Worm (Caenorhabditis elegans) whole organism, late embryonic: Measurements from ENCODE around the gene Y37E11AL.2.

Experiments
- C38D4.7 ChIP-seq: fragments of 200-800 bp; sonication (Bioruptor generic); optimal IDR thresholded peaks from 2 replicates; lab custom pipeline; 2018; ENCODE audit warnings: mild to moderate bottlenecking, missing genetic modification characterization, moderate library complexity, missing compliant biosample characterization
- F13H6.1 ChIP-seq: sonication (generic microtip); optimal IDR thresholded peaks from 2 replicates; lab custom pipeline; 2016; ENCODE audit warnings: missing genetic modification characterization, missing compliant biosample characterization
- K02D7.2 ChIP-seq: sonication (generic microtip); optimal IDR thresholded peaks from 2 replicates; lab custom pipeline; 2017; ENCODE audit warnings: mild to moderate bottlenecking, missing genetic modification characterization, missing compliant biosample characterization
- K09A11.1 ChIP-seq: sonication (generic microtip); optimal IDR thresholded peaks from 2 replicates; lab custom pipeline; 2017; ENCODE audit warnings: antibody characterized with exemption, mild to moderate bottlenecking, missing genetic modification characterization, missing compliant biosample characterization; ENCODE audit not compliant: insufficient read depth
- T23F11.4 ChIP-seq: fragments of 200-800 bp; sonication (Bioruptor generic); optimal IDR thresholded peaks from 2 replicates; lab custom pipeline; 2018; ENCODE audit warnings: mild to moderate bottlenecking, missing genetic modification characterization, missing compliant biosample characterization
- ahr-1 ChIP-seq: sonication (generic microtip); optimal IDR thresholded peaks from 2 replicates; lab custom pipeline; 2016; ENCODE audit warnings: missing genetic modification characterization, missing compliant biosample characterization
- ama-1 ChIP-seq: fragments of 150-350 bp; optimal IDR thresholded peaks from 2 replicates; lab custom pipeline; 2014
- ceh-18 ChIP-seq: sonication (generic microtip); optimal IDR thresholded peaks from 2 replicates; lab custom pipeline; 2016; ENCODE audit warnings: missing genetic modification characterization, missing compliant biosample characterization
- ceh-19 ChIP-seq: fragments of 200-800 bp; sonication (Bioruptor generic); optimal IDR thresholded peaks from 2 replicates; lab custom pipeline; 2018; ENCODE audit warnings: mild to moderate bottlenecking, missing genetic modification characterization, missing compliant biosample characterization
- ceh-2 ChIP-seq: sonication (generic microtip); optimal IDR thresholded peaks from 2 replicates; lab custom pipeline; 2016; ENCODE audit warnings: missing genotype, missing genetic modification characterization, missing compliant biosample characterization
- ceh-24 ChIP-seq: sonication (generic microtip); optimal IDR thresholded peaks from 2 replicates; lab custom pipeline; 2016; ENCODE audit warnings: mild to moderate bottlenecking, missing genetic modification characterization, missing compliant biosample characterization
- ceh-30 ChIP-seq: fragments of 150-350 bp; optimal IDR thresholded peaks from 2 replicates; lab custom pipeline; 2014; ENCODE audit warnings: missing biosample characterization, missing genetic modification characterization
- ceh-31 ChIP-seq: sonication (generic microtip); optimal IDR thresholded peaks from 2 replicates; lab custom pipeline; 2016; ENCODE audit warnings: missing genetic modification characterization, missing compliant biosample characterization
- ceh-34 ChIP-seq: sonication (generic microtip); optimal IDR thresholded peaks from 2 replicates; lab custom pipeline; 2016; ENCODE audit warnings: mild to moderate bottlenecking, missing genetic modification characterization, missing compliant biosample characterization
- ceh-45 ChIP-seq: fragments of 200-800 bp; sonication (Bioruptor generic); IDR thresholded peaks from 2 replicates; pipeline ENCODE4 v1.3.6; 2022; ENCODE audit warnings: missing genetic modification reagents, missing genetic modification characterization, missing compliant biosample characterization
- ceh-48 ChIP-seq: sonication (generic microtip); optimal IDR thresholded peaks from 2 replicates; lab custom pipeline; 2016; ENCODE audit warnings: missing genetic modification characterization, inconsistent platforms, missing compliant biosample characterization
- ceh-9 ChIP-seq: sonication (generic microtip); optimal IDR thresholded peaks from 2 replicates; lab custom pipeline; 2016; ENCODE audit warnings: mild to moderate bottlenecking, missing genetic modification characterization, inconsistent platforms, missing compliant biosample characterization
- dmd-4 ChIP-seq: sonication (generic microtip); optimal IDR thresholded peaks from 2 replicates; lab custom pipeline; 2016; ENCODE audit warnings: borderline replicate concordance, missing genetic modification characterization, missing compliant biosample characterization
- eyg-1 ChIP-seq: sonication (generic microtip); optimal IDR thresholded peaks from 2 replicates; lab custom pipeline; 2016; ENCODE audit warnings: missing genotype, missing genetic modification characterization, missing compliant biosample characterization
- fkh-10 ChIP-seq: fragments of 150-350 bp; optimal IDR thresholded peaks from 2 replicates; lab custom pipeline; 2014; ENCODE audit warnings: missing biosample characterization, missing genetic modification reagents, missing genetic modification characterization
- hlh-30 ChIP-seq: sonication (generic microtip); optimal IDR thresholded peaks from 2 replicates; lab custom pipeline; 2017; ENCODE audit warnings: antibody characterized with exemption, missing genetic modification characterization, missing compliant biosample characterization; ENCODE audit not compliant: insufficient read depth
- hlh-8 ChIP-seq: sonication (generic microtip); optimal IDR thresholded peaks from 2 replicates; lab custom pipeline; 2016; ENCODE audit warnings: missing genotype, missing genetic modification characterization, missing compliant biosample characterization
- lin-11 ChIP-seq: fragments of 200-800 bp; sonication (Bioruptor generic); optimal IDR thresholded peaks from 2 replicates; lab custom pipeline; 2018; ENCODE audit warnings: mild to moderate bottlenecking, missing genetic modification characterization, missing compliant biosample characterization
- madf-2 ChIP-seq: sonication (generic microtip); optimal IDR thresholded peaks from 2 replicates; lab custom pipeline; 2017; ENCODE audit warnings: missing genetic modification characterization, missing compliant biosample characterization
- mec-3 ChIP-seq: sonication (generic microtip); optimal IDR thresholded peaks from 2 replicates; lab custom pipeline; 2016; ENCODE audit warnings: borderline replicate concordance, missing genetic modification characterization, missing compliant biosample characterization
- nfya-1 ChIP-seq: sonication (generic microtip); optimal IDR thresholded peaks from 2 replicates; lab custom pipeline; 2017; ENCODE audit warnings: missing genetic modification characterization, mild to moderate bottlenecking, missing compliant biosample characterization, antibody characterized with exemption, moderate library complexity
- odd-2 ChIP-seq: sonication (generic microtip); optimal IDR thresholded peaks from 2 replicates; lab custom pipeline; 2017; ENCODE audit warnings: antibody characterized with exemption, mild to moderate bottlenecking, missing genetic modification characterization, missing compliant biosample characterization
- pag-3 ChIP-seq: sonication (generic microtip); optimal IDR thresholded peaks from 2 replicates; lab custom pipeline; 2016; ENCODE audit warnings: missing compliant biosample characterization, missing genetic modification characterization, borderline replicate concordance
- pat-9 ChIP-seq: fragments of 200-800 bp; sonication (Bioruptor generic); optimal IDR thresholded peaks from 2 replicates; lab custom pipeline; 2018; ENCODE audit warnings: mild to moderate bottlenecking, missing genetic modification characterization, moderate library complexity, missing compliant biosample characterization
- pax-1 ChIP-seq: fragments of 150-350 bp; optimal IDR thresholded peaks from 2 replicates; lab custom pipeline; 2014; ENCODE audit warnings: missing biosample characterization, missing genetic modification characterization
- pha-4 ChIP-seq: fragments of 150-350 bp; optimal IDR thresholded peaks from 2 replicates; lab custom pipeline; 2018; ENCODE audit warnings: missing biosample characterization, missing genetic modification reagents, missing genetic modification characterization
- pros-1 ChIP-seq: fragments of 150-350 bp; optimal IDR thresholded peaks from 2 replicates; lab custom pipeline; 2014; ENCODE audit warnings: missing biosample characterization, missing genetic modification reagents, missing genetic modification characterization
- ref-2 ChIP-seq: sonication (generic microtip); optimal IDR thresholded peaks from 2 replicates; lab custom pipeline; 2016; ENCODE audit warnings: missing genetic modification characterization, missing compliant biosample characterization
- rnt-1 ChIP-seq: sonication (generic microtip); optimal IDR thresholded peaks from 2 replicates; lab custom pipeline; 2016; ENCODE audit warnings: missing genetic modification characterization, missing compliant biosample characterization
- sdc-2 ChIP-seq: sonication (generic microtip); optimal IDR thresholded peaks from 2 replicates; lab custom pipeline; 2016; ENCODE audit warnings: missing genotype, missing genetic modification characterization, missing compliant biosample characterization
- sox-2 ChIP-seq: fragments of 200-800 bp; sonication (Bioruptor generic); IDR thresholded peaks from 2 replicates; pipeline ENCODE4 v1.3.6; 2022; ENCODE audit warnings: missing genetic modification reagents, missing genetic modification characterization, missing compliant biosample characterization
- sox-4 ChIP-seq: sonication (generic microtip); optimal IDR thresholded peaks from 2 replicates; lab custom pipeline; 2017; ENCODE audit warnings: mild to moderate bottlenecking, missing genetic modification characterization, inconsistent platforms, missing compliant biosample characterization
- ttx-3 ChIP-seq: sonication (generic microtip); optimal IDR thresholded peaks from 2 replicates; lab custom pipeline; 2016; ENCODE audit warnings: missing genetic modification reagents, missing genetic modification characterization, missing compliant biosample characterization
- unc-3 ChIP-seq, 2 experiments: fragments of 200-800 bp in 1 of 2; sonication (Bioruptor generic) in 1 of 2; sonication (generic microtip) in 1 of 2; conservative IDR thresholded peaks in 1 of 2; optimal IDR thresholded peaks in 1 of 2; 2 replicates each; pipeline versions ENCODE4 v1.3.6 to Lab custom; 2016 to 2022; ENCODE audit warnings: missing compliant biosample characterization in 2 of 2, missing genetic modification characterization in 2 of 2, missing genetic modification reagents in 1 of 2
- unc-55 ChIP-seq: sonication (generic microtip); optimal IDR thresholded peaks from 2 replicates; lab custom pipeline; 2017; ENCODE audit warnings: missing biosample characterization, missing genetic modification reagents, missing genetic modification characterization
- zip-5 ChIP-seq: sonication (generic microtip); optimal IDR thresholded peaks from 2 replicates; lab custom pipeline; 2016; ENCODE audit warnings: missing genetic modification characterization, missing compliant biosample characterization
- ztf-16 ChIP-seq: sonication (generic microtip); optimal IDR thresholded peaks from 2 replicates; lab custom pipeline; 2017; ENCODE audit warnings: missing genetic modification characterization, missing compliant biosample characterization

The Y37E11AL.2 gene

ce11 chrIV:3738655-3739403, 40.5 kb downstream of the Y37E11AL.2 start, which contains the start of gene nape-2:
nape-2 (minus strand) TSS chrIV:3738925.
- TF ChIP-seq ttx-3 (tag; lab: Kevin White, UChicago): no peak
- no peak for TF ChIP-seq pha-4 (tag; lab: Kevin White, UChicago)
- TF ChIP-seq fkh-10 (GFP tag; lab: Kevin White, UChicago): no peak
- TF ChIP-seq dmd-4 (tag; lab: Kevin White, UChicago): no peak
- TF ChIP-seq F13H6.1 (tag; lab: Kevin White, UChicago): no peak
- no peak for TF ChIP-seq unc-3 (GFP tag; conservative IDR thresholded peaks at IDR 0.05; lab: Robert Waterston, UW)
- TF ChIP-seq unc-3 (tag; optimal IDR thresholded peaks at IDR 0.05; lab: Kevin White, UChicago): no peak
- no peak for TF ChIP-seq ceh-2
- TF ChIP-seq zip-5: no peak
- TF ChIP-seq ceh-48 (tag; lab: Kevin White, UChicago): peak; percentile 34
- no peak for TF ChIP-seq odd-2 (tag; lab: Kevin White, UChicago)
- TF ChIP-seq ceh-31 (tag; lab: Kevin White, UChicago): peak; percentile 3
- TF ChIP-seq hlh-8 (tag; lab: Kevin White, UChicago): no peak
- TF ChIP-seq pros-1: no peak
- no peak for TF ChIP-seq ceh-45

ce11 chrIV:3740830-3741477, 42.7 kb downstream of the Y37E11AL.2 start, which contains the start of gene nape-1:
nape-1 (minus strand) TSS chrIV:3740880.
- peak; percentile 40 for TF ChIP-seq ceh-18 (tag; lab: Kevin White, UChicago)
- TF ChIP-seq C38D4.7 (GFP tag; lab: Kevin White, UChicago): no peak

- no peak for TF ChIP-seq ceh-31 (tag; lab: Kevin White, UChicago)
- no peak for TF ChIP-seq pat-9 (tag; lab: Kevin White, UChicago)
- no peak for TF ChIP-seq zip-5
- no peak for TF ChIP-seq pros-1
- no peak for TF ChIP-seq K09A11.1 (tag; lab: Kevin White, UChicago)
- no peak for TF ChIP-seq ama-1
- no peak for TF ChIP-seq T23F11.4 (GFP tag; lab: Kevin White, UChicago)
- TF ChIP-seq ceh-9: no peak
- no peak for TF ChIP-seq hlh-30 (tag; lab: Kevin White, UChicago)
- no peak for TF ChIP-seq sox-2 (GFP tag; lab: Robert Waterston, UW)
- TF ChIP-seq sox-4 (tag; lab: Kevin White, UChicago): no peak
Measured at ce11 chrIV:3741874-3742273, 43.6 kb downstream of the Y37E11AL.2 start.

ce11 chrIV:3742426-3742839, 44.1 kb downstream of the Y37E11AL.2 start:
- TF ChIP-seq pag-3 (tag; lab: Kevin White, UChicago) (no peak), pax-1 (tag; lab: Kevin White, UChicago) (peak; percentile 39), K02D7.2 (tag; lab: Kevin White, UChicago) (no peak), ceh-34 (peak; percentile 48), F13H6.1 (tag; lab: Kevin White, UChicago) (no peak), C38D4.7 (GFP tag; lab: Kevin White, UChicago) (no peak), ceh-30 (tag; lab: Kevin White, UChicago) (no peak), pat-9 (tag; lab: Kevin White, UChicago) (no peak), ceh-24 (no peak), pha-4 (tag; lab: Kevin White, UChicago) (no peak), madf-2 (tag; lab: Kevin White, UChicago) (no peak), fkh-10 (GFP tag; lab: Kevin White, UChicago) (no peak), lin-11 (tag; lab: Kevin White, UChicago) (no peak), ahr-1 (tag; lab: Kevin White, UChicago) (no peak), K09A11.1 (tag; lab: Kevin White, UChicago) (peak; percentile 52), ztf-16 (no peak), eyg-1 (tag; lab: Kevin White, UChicago) (no peak), nfya-1 (tag; lab: Kevin White, UChicago) (peak; percentile 94), ref-2 (peak; percentile 26), ama-1 (no peak), rnt-1 (tag; lab: Kevin White, UChicago) (peak; percentile 14), ceh-48 (tag; lab: Kevin White, UChicago) (peak; percentile 87), ceh-19 (GFP tag; lab: Kevin White, UChicago) (peak; percentile 32), pros-1 (no peak), ceh-45 (no peak), unc-55 (GFP tag; lab: Kevin White, UChicago) (peak; percentile 95), mec-3 (tag; lab: Kevin White, UChicago) (no peak), ceh-18 (tag; lab: Kevin White, UChicago) (peak; percentile 78), sdc-2 (tag; lab: Kevin White, UChicago) (peak; percentile 11)
